Worm (Caenorhabditis elegans) whole organism, L1 larva: ENCODE measurements around the gene C26E6.1.
A peak's percentile ranks its signal among the peaks of the same experiment; 100 is the strongest.

Experiments used
- C04F5.9 ChIP-seq: sonication (generic microtip); optimal IDR thresholded peaks from 2 replicates; lab custom pipeline; 2016; ENCODE audit warnings: missing genetic modification characterization, missing compliant biosample characterization
- Y116A8C.19 ChIP-seq: sonication (generic microtip); optimal IDR thresholded peaks from 2 replicates; lab custom pipeline; 2016; ENCODE audit warnings: missing compliant biosample characterization, missing genetic modification characterization, borderline replicate concordance
- aha-1 ChIP-seq: fragments of 150-350 bp; optimal IDR thresholded peaks from 2 replicates; lab custom pipeline; 2014; ENCODE audit warnings: missing biosample characterization, missing genetic modification characterization
- alr-1 ChIP-seq: fragments of 200-800 bp; sonication (Bioruptor generic); optimal IDR thresholded peaks from 2 replicates; lab custom pipeline; 2018; ENCODE audit warnings: borderline replicate concordance, mild to moderate bottlenecking, missing genetic modification characterization, missing compliant biosample characterization
- ama-1 ChIP-seq: fragments of 150-350 bp; optimal IDR thresholded peaks from 2 replicates; lab custom pipeline; 2014
- ceh-63 ChIP-seq: fragments of 200-800 bp; sonication (Bioruptor generic); optimal IDR thresholded peaks from 2 replicates; lab custom pipeline; 2018; ENCODE audit warnings: mild to moderate bottlenecking, missing genetic modification characterization, missing compliant biosample characterization
- ceh-88 ChIP-seq: fragments of 200-800 bp; sonication (Bioruptor generic); IDR thresholded peaks from 2 replicates; pipeline ENCODE4 v1.3.6; 2022; ENCODE audit warnings: missing genetic modification characterization, missing compliant biosample characterization
- ceh-90 ChIP-seq: sonication (generic microtip); optimal IDR thresholded peaks from 2 replicates; lab custom pipeline; 2016; ENCODE audit warnings: missing genetic modification characterization, missing compliant biosample characterization
- ces-1 ChIP-seq: fragments of 150-350 bp; optimal IDR thresholded peaks from 2 replicates; lab custom pipeline; 2014; ENCODE audit warnings: missing biosample characterization, missing genetic modification reagents, missing genetic modification characterization
- dpl-1 ChIP-seq, 3 experiments: fragments of 150-350 bp in 2 of 3; sonication (generic microtip) in 1 of 3; optimal IDR thresholded peaks; 2 replicates each; lab custom pipeline; 2014 to 2017; ENCODE audit warnings: missing biosample characterization in 3 of 3, missing genetic modification characterization in 3 of 3, missing genetic modification reagents in 3 of 3
- efl-1 ChIP-seq, 4 experiments: fragments of 150-350 bp; optimal IDR thresholded peaks in 3 of 4; peaks in 1 of 4; 1 replicate in 1 of 4; 2 replicates in 3 of 4; lab custom pipeline; 2014; ENCODE audit warnings: missing biosample characterization in 2 of 4, missing genetic modification characterization in 2 of 4, missing genetic modification reagents in 2 of 4
- efl-3 ChIP-seq: fragments of 200-800 bp; sonication (Bioruptor generic); optimal IDR thresholded peaks from 2 replicates; lab custom pipeline; 2018; ENCODE audit warnings: mild to moderate bottlenecking, missing genetic modification characterization, missing compliant biosample characterization
- egl-13 ChIP-seq: sonication (generic microtip); optimal IDR thresholded peaks from 2 replicates; lab custom pipeline; 2016; ENCODE audit warnings: missing genotype, missing genetic modification reagents, missing genetic modification characterization, missing compliant biosample characterization
- egl-27 ChIP-seq, 2 experiments: fragments of 150-350 bp in 1 of 2; sonication (generic microtip); optimal IDR thresholded peaks; 3 replicates each; lab custom pipeline; 2017 to 2018; ENCODE audit warnings: missing biosample characterization in 2 of 2, missing genetic modification characterization in 2 of 2, missing genetic modification reagents in 2 of 2
- elt-3 ChIP-seq, 6 experiments: fragments of 150-350 bp in 1 of 6; sonication (generic microtip); optimal IDR thresholded peaks; 2 replicates each; lab custom pipeline; 2017 to 2018; ENCODE audit warnings: missing biosample characterization in 6 of 6, missing genetic modification characterization in 6 of 6, inconsistent platforms in 1 of 6
- ets-5 ChIP-seq: fragments of 200-800 bp; sonication (Bioruptor generic); IDR thresholded peaks from 2 replicates; pipeline ENCODE4 v1.3.6; 2022; ENCODE audit warnings: missing genetic modification characterization, missing compliant biosample characterization
- fkh-10 ChIP-seq: sonication (generic microtip); optimal IDR thresholded peaks from 2 replicates; lab custom pipeline; 2017; ENCODE audit warnings: missing biosample characterization, missing genetic modification reagents, missing genetic modification characterization
- fkh-4 ChIP-seq: sonication (generic microtip); optimal IDR thresholded peaks from 2 replicates; lab custom pipeline; 2016; ENCODE audit warnings: missing compliant biosample characterization, missing genetic modification characterization, borderline replicate concordance
- fkh-8 ChIP-seq: sonication (generic microtip); optimal IDR thresholded peaks from 2 replicates; lab custom pipeline; 2016; ENCODE audit warnings: mild to moderate bottlenecking, missing genetic modification characterization, missing compliant biosample characterization
- fos-1 ChIP-seq: fragments of 150-350 bp; optimal IDR thresholded peaks from 2 replicates; lab custom pipeline; 2014; ENCODE audit warnings: missing biosample characterization, missing genetic modification characterization
- hlh-17 ChIP-seq: fragments of 200-800 bp; sonication (Bioruptor generic); optimal IDR thresholded peaks from 2 replicates; lab custom pipeline; 2018; ENCODE audit warnings: missing genetic modification characterization, mild to moderate bottlenecking, missing compliant biosample characterization, moderate library complexity, borderline replicate concordance
- hpl-2 ChIP-seq: fragments of 150-350 bp; optimal IDR thresholded peaks from 2 replicates; lab custom pipeline; 2014; ENCODE audit warnings: missing biosample characterization, missing genetic modification reagents, missing genetic modification characterization
- irx-1 ChIP-seq: sonication (generic microtip); optimal IDR thresholded peaks from 2 replicates; lab custom pipeline; 2016; ENCODE audit warnings: missing genetic modification characterization, missing compliant biosample characterization
- lin-13 ChIP-seq: fragments of 150-350 bp; optimal IDR thresholded peaks from 2 replicates; lab custom pipeline; 2014; ENCODE audit warnings: missing biosample characterization, missing genetic modification reagents, missing genetic modification characterization
- lin-15B ChIP-seq: fragments of 150-350 bp; sonication (generic microtip); optimal IDR thresholded peaks from 3 replicates; lab custom pipeline; 2014; ENCODE audit warnings: missing biosample characterization, missing genetic modification characterization
- lin-35 ChIP-seq, 2 experiments: fragments of 150-350 bp; optimal IDR thresholded peaks; 2 replicates each; lab custom pipeline; 2014; ENCODE audit warnings: missing biosample characterization in 2 of 2, missing genetic modification characterization in 2 of 2, missing genetic modification reagents in 2 of 2
- lin-39 ChIP-seq: fragments of 150-350 bp; optimal IDR thresholded peaks from 2 replicates; lab custom pipeline; 2014; ENCODE audit warnings: missing biosample characterization, missing genetic modification reagents, missing genetic modification characterization
- lir-3 ChIP-seq: sonication (generic microtip); optimal IDR thresholded peaks from 2 replicates; lab custom pipeline; 2016; ENCODE audit warnings: mild to moderate bottlenecking, missing genetic modification characterization, moderate library complexity, missing compliant biosample characterization; ENCODE audit not compliant: poor library complexity
- lsy-2 ChIP-seq, 2 experiments: fragments of 150-350 bp; optimal IDR thresholded peaks; 2 replicates each; lab custom pipeline; 2014; ENCODE audit warnings: missing biosample characterization in 2 of 2, missing genetic modification characterization in 2 of 2
- mab-9 ChIP-seq: fragments of 200-800 bp; sonication (Bioruptor generic); IDR thresholded peaks from 2 replicates; pipeline ENCODE4 v1.3.6; 2022; ENCODE audit warnings: missing genetic modification reagents, missing genetic modification characterization, missing compliant biosample characterization
- mef-2 ChIP-seq: fragments of 150-350 bp; optimal IDR thresholded peaks from 2 replicates; lab custom pipeline; 2014; ENCODE audit warnings: missing biosample characterization, missing genetic modification characterization
- nhr-11 ChIP-seq: fragments of 150-350 bp; optimal IDR thresholded peaks from 2 replicates; lab custom pipeline; 2014; ENCODE audit warnings: missing biosample characterization, missing genetic modification characterization
- nhr-19 ChIP-seq: fragments of 200-800 bp; sonication (Bioruptor generic); conservative IDR thresholded peaks from 2 replicates; pipeline ENCODE4 v1.3.6; 2022; ENCODE audit warnings: missing genetic modification characterization, missing compliant biosample characterization
- nhr-20 ChIP-seq: sonication (generic microtip); optimal IDR thresholded peaks from 2 replicates; lab custom pipeline; 2016; ENCODE audit warnings: mild to moderate bottlenecking, missing genetic modification characterization, missing compliant biosample characterization
- nhr-237 ChIP-seq: fragments of 150-350 bp; optimal IDR thresholded peaks from 2 replicates; lab custom pipeline; 2014; ENCODE audit warnings: missing biosample characterization, missing genetic modification characterization
- nhr-85 ChIP-seq: sonication (generic microtip); peaks from one replicate; lab custom pipeline; 2016; ENCODE audit warnings: missing genetic modification characterization, inconsistent platforms, missing compliant biosample characterization
- pag-3 ChIP-seq: sonication (generic microtip); optimal IDR thresholded peaks from 2 replicates; lab custom pipeline; 2017; ENCODE audit warnings: missing genetic modification characterization, mild to moderate bottlenecking, missing compliant biosample characterization, antibody characterized with exemption, borderline replicate concordance; ENCODE audit not compliant: insufficient read depth
- skn-1 ChIP-seq: fragments of 150-350 bp; optimal IDR thresholded peaks from 2 replicates; lab custom pipeline; 2014; ENCODE audit warnings: missing biosample characterization, missing genetic modification characterization
- snpc-4 ChIP-seq: fragments of 150-350 bp; optimal IDR thresholded peaks from 2 replicates; lab custom pipeline; 2014; ENCODE audit warnings: missing biosample characterization, missing genetic modification characterization
- snu-23 ChIP-seq: sonication (generic microtip); optimal IDR thresholded peaks from 2 replicates; lab custom pipeline; 2016; ENCODE audit warnings: missing genetic modification characterization, missing compliant biosample characterization
- sox-4 ChIP-seq: sonication (generic microtip); optimal IDR thresholded peaks from 2 replicates; lab custom pipeline; 2016; ENCODE audit warnings: missing genetic modification characterization, missing compliant biosample characterization
- sptf-1 ChIP-seq: fragments of 150-350 bp; optimal IDR thresholded peaks from 2 replicates; lab custom pipeline; 2014; ENCODE audit warnings: missing biosample characterization, missing genetic modification characterization
- swsn-7 ChIP-seq: sonication (generic microtip); optimal IDR thresholded peaks from 2 replicates; lab custom pipeline; 2016; ENCODE audit warnings: missing genetic modification characterization, missing compliant biosample characterization
- tbx-2 ChIP-seq: sonication (generic microtip); optimal IDR thresholded peaks from 2 replicates; lab custom pipeline; 2016; ENCODE audit warnings: missing genetic modification characterization, missing compliant biosample characterization
- tlp-1 ChIP-seq: fragments of 150-350 bp; optimal IDR thresholded peaks from 2 replicates; lab custom pipeline; 2014; ENCODE audit warnings: missing biosample characterization, missing genetic modification characterization
- unc-130 ChIP-seq: fragments of 150-350 bp; optimal IDR thresholded peaks from 2 replicates; lab custom pipeline; 2017; ENCODE audit warnings: missing biosample characterization, missing genetic modification characterization, inconsistent platforms
- unc-62 ChIP-seq: fragments of 150-350 bp; optimal IDR thresholded peaks from 2 replicates; lab custom pipeline; 2014; ENCODE audit warnings: missing biosample characterization, missing genetic modification reagents, missing genetic modification characterization
- unc-86 ChIP-seq: sonication (generic microtip); optimal IDR thresholded peaks from 2 replicates; lab custom pipeline; 2016; ENCODE audit warnings: missing genetic modification characterization, missing compliant biosample characterization
- unc-98 ChIP-seq: fragments of 200-800 bp; sonication (Bioruptor generic); IDR thresholded peaks from 2 replicates; pipeline ENCODE4 v1.3.6; 2022; ENCODE audit warnings: missing genetic modification characterization, missing compliant biosample characterization
- xbp-1 ChIP-seq: sonication (generic microtip); optimal IDR thresholded peaks from 2 replicates; lab custom pipeline; 2016; ENCODE audit warnings: missing genetic modification characterization, missing compliant biosample characterization
- zag-1 ChIP-seq: fragments of 150-350 bp; optimal IDR thresholded peaks from 2 replicates; lab custom pipeline; 2014; ENCODE audit warnings: missing biosample characterization, missing genetic modification characterization
- zip-4 ChIP-seq: fragments of 200-800 bp; sonication (Bioruptor generic); optimal IDR thresholded peaks from 2 replicates; lab custom pipeline; 2018; ENCODE audit warnings: mild to moderate bottlenecking, missing genetic modification characterization, moderate library complexity, missing compliant biosample characterization

Gene C26E6.1

DNA sequence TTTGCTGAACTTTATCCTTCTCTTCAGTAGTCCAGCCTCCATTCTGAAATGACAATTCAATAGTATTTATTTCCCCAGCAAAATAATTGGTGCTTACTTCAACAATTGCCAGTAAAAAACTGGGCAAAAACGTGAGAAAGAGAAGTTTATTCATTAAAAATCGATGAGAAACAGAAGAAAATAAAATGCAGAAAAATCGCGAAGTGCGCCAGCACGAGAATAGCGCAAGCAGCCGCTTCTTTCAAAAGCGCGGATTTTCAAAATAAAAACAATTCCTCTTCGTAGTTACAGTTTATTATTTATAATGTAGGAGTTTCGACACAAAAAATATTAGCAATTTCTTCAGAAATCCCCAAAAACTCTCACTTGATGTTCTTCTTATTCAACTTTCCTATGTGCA lies 6.2 kb downstream of the C26E6.1 start, which contains the start of gene C27F2.9 (continued):
- TF ChIP-seq nhr-20 (tag; lab: Kevin White, UChicago) (peak; percentile 91), ets-5 (GFP tag; lab: Robert Waterston, UW) (no peak), skn-1 (tag; lab: Kevin White, UChicago) (peak; percentile 91), sox-4 (tag; lab: Kevin White, UChicago) (peak; percentile 82), nhr-19 (GFP tag; lab: Robert Waterston, UW) (peak; percentile 91), lin-39 (tag; lab: Kevin White, UChicago) (peak; percentile 86), mef-2 (tag; lab: Kevin White, UChicago) (peak; percentile 5), nhr-85 (tag; lab: Kevin White, UChicago) (peak; percentile 93), ceh-88 (GFP tag; lab: Robert Waterston, UW) (peak; percentile 57; the same call in 1 of the 2 replicates), unc-62 (no peak), lsy-2 (tag; optimal IDR thresholded peaks at IDR 0.05; lab: Kevin White, UChicago) (peak; percentile 94), egl-13 (tag; lab: Kevin White, UChicago) (peak; percentile 84), lin-35 (GFP tag; optimal IDR thresholded peaks at IDR 0.05; lab: Kevin White, UChicago) (peak; percentile 99 to 100), mab-9 (GFP tag; lab: Robert Waterston, UW) (peak; percentile 84), alr-1 (tag; lab: Kevin White, UChicago) (no peak), efl-1 (optimal IDR thresholded peaks at IDR 0.05; lab: Kevin White, UChicago) (peak; percentile 98 to 99), efl-1 (GFP tag; optimal IDR thresholded peaks at IDR 0.05 in 1 of 2; lab: Kevin White, UChicago) (peak; percentile 99 to 100), zip-4 (GFP tag; lab: Kevin White, UChicago) (peak; percentile 72), efl-3 (GFP tag; lab: Kevin White, UChicago) (peak; percentile 19), egl-27 (tag; optimal IDR thresholded peaks at IDR 0.05; lab: Kevin White, UChicago) (no peak), C04F5.9 (tag; lab: Kevin White, UChicago) (peak; percentile 87), fkh-10 (GFP tag; lab: Kevin White, UChicago) (peak; percentile 73), dpl-1 (GFP tag; optimal IDR thresholded peaks at IDR 0.05; lab: Kevin White, UChicago) (peak; percentile 99 to 100 (median 99)), hlh-17 (GFP tag; lab: Kevin White, UChicago) (no peak), sptf-1 (no peak), tlp-1 (tag; lab: Kevin White, UChicago) (no peak), aha-1 (tag; lab: Kevin White, UChicago) (peak; percentile 56), unc-130 (peak; percentile 81), irx-1 (tag; lab: Kevin White, UChicago) (peak; percentile 90), nhr-237 (tag; lab: Kevin White, UChicago) (peak; percentile 84), hpl-2 (GFP tag; lab: Kevin White, UChicago) (no peak), nhr-11 (tag; lab: Kevin White, UChicago) (peak; percentile 90), ceh-90 (tag; lab: Kevin White, UChicago) (peak; percentile 63), unc-98 (GFP tag; lab: Robert Waterston, UW) (no peak), tbx-2 (peak; percentile 93), ceh-63 (GFP tag; lab: Kevin White, UChicago) (no peak), fkh-8 (tag; lab: Kevin White, UChicago) (peak; percentile 84), unc-86 (tag; lab: Kevin White, UChicago) (peak; percentile 89), pag-3 (peak; percentile 67), lin-13 (GFP tag; lab: Kevin White, UChicago) (peak; percentile 71), lir-3 (tag; lab: Kevin White, UChicago) (peak; percentile 77), fos-1 (tag; lab: Kevin White, UChicago) (peak; percentile 80), ama-1 (lab: Kevin White, UChicago) (peak; percentile 9), elt-3 (tag; optimal IDR thresholded peaks at IDR 0.05; lab: Kevin White, UChicago) (peak in 4 of 6 experiments; percentile 3 to 87 (median 56)), Y116A8C.19 (no peak), zag-1 (tag; lab: Kevin White, UChicago) (peak; percentile 18), swsn-7 (tag; lab: Kevin White, UChicago) (peak; percentile 94), ces-1 (GFP tag; lab: Kevin White, UChicago) (no peak), snpc-4 (tag; lab: Kevin White, UChicago) (peak; percentile 73), snu-23 (GFP tag; lab: Kevin White, UChicago) (peak; percentile 94), xbp-1 (tag; lab: Kevin White, UChicago) (peak; percentile 93), fkh-4 (tag; lab: Kevin White, UChicago) (peak; percentile 44), lin-15B (tag; lab: Kevin White, UChicago) (peak; percentile 75)
- TF ChIP-seq, all 84 proteins: peak for 65
